Worm (Caenorhabditis elegans) whole organism, early embryonic: ENCODE measurements around the gene T09A5.14.

Experiments used
- B0310.2 ChIP-seq: sonication (generic microtip); optimal IDR thresholded peaks from 2 replicates; lab custom pipeline; 2016; ENCODE audit warnings: mild to moderate bottlenecking, missing genetic modification characterization, missing compliant biosample characterization
- aly-1 ChIP-seq: sonication (generic microtip); optimal IDR thresholded peaks from 2 replicates; lab custom pipeline; 2016; ENCODE audit warnings: missing genetic modification characterization, missing compliant biosample characterization
- ama-1 ChIP-seq: fragments of 150-350 bp; optimal IDR thresholded peaks from 2 replicates; lab custom pipeline; 2014
- flt-1 ChIP-seq: fragments of 200-800 bp; sonication (Bioruptor generic); IDR thresholded peaks from 2 replicates; pipeline ENCODE4 v1.3.6; 2022; ENCODE audit warnings: missing genetic modification characterization, missing compliant biosample characterization
- hnd-1 ChIP-seq: sonication (generic microtip); optimal IDR thresholded peaks from 2 replicates; lab custom pipeline; 2016; ENCODE audit warnings: missing genetic modification characterization, missing compliant biosample characterization

DNA sequence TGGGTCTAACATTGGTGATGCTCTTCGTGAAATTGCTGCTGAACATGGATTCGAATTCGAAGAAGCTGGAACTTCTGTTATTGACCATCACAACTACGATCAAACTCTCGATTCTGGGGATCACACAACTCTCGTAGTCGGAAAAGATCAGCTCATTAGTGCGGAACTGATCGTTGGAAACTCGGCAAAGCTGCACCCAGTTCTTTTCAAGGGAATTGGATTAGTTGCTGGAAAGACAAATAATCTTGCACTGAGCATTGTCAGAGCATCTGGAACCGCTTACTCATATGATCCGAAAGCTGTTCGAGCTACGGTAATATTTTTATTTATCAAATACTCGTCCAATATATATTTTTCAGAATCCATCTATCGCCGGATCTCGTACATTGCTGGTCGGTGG is 32.7 kb downstream of the T09A5.14 start:
- TF ChIP-seq aly-1 (no peak), B0310.2 (tag; lab: Kevin White, UChicago) (no peak), hnd-1 (tag; lab: Kevin White, UChicago) (no peak), flt-1 (no peak), ama-1 (lab: Kevin White, UChicago) (no peak)
